Worm (Caenorhabditis elegans): ENCODE data around the gene gad-3.
A peak's percentile ranks its signal among the peaks of the same experiment; 100 is the strongest.

gad-3 gene

DNA sequence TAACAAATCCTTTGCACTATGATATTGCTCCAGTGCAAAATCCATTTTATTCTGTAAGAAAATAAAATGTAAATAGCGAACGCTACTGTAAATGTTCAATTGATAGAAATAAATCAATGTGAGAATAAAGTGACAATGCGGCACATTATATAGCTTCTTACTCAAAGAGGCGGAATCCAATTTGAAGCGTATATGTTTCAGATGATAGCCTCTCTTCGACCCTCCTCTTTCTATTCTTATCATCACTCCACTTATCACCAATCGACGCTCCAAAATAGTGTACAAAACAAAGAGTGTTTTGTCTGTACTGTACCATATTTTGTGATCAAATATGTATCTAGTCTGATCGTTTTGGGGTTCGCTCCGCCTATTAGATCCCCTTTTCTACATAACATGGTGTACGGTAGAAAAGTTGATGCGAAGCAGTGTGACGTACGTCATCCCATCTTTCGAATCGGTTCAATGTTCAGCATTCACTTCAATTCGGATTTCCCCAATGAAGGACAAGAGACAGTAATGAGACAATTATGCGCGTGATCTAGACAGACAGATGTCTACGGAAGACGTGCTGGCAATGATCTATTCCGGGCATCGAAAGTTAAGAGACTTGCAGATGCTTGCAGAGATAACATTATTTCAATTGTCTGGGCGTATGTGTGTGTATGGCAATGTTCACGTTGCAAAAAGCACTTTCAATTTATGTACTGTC, 25.8 kb downstream of the gad-3 start, which contains the start of gene spl-2:
spl-2 (minus strand) TSS at position 51 of the 709 bp plus-strand sequence.
- TF ChIP-seq elt-1 (tag; optimal IDR thresholded peaks at IDR 0.05; ENCODE audit: borderline replicate concordance, insufficient read depth), result peak; percentile 72
- no peak for TF ChIP-seq sem-2 (GFP tag; optimal IDR thresholded peaks at IDR 0.05)

DNA sequence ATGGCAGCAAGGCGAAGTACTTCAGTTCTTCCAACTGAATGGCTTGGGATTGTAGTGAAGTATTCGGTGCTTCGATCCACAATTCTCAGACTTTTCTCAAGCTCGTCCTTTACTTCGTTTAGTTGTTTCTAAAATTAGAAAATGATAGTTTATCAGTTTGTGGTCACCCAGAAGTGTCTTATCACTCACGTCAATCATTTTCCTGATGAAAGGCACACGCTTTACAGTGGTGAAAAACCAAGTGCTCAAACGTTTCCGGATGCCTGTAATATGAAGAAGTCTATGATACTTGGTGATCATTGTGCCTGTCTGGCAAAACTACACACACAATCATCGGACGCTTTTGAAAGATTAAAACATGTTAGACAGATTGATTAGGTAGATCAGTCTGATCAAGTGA, 26.6 kb downstream of the gad-3 start:
- no peak for TF ChIP-seq lin-32 (GFP tag; optimal IDR thresholded peaks at IDR 0.05)
- no peak for TF ChIP-seq pha-4 (tag; optimal IDR thresholded peaks at IDR 0.05)
- no peak for TF ChIP-seq bed-3 (GFP tag; optimal IDR thresholded peaks at IDR 0.05)
- TF ChIP-seq snpc-4 (tag; optimal IDR thresholded peaks at IDR 0.05), result no peak
- TF ChIP-seq mls-2 (tag; optimal IDR thresholded peaks at IDR 0.05), result no peak
- TF ChIP-seq nhr-28 (tag; optimal IDR thresholded peaks at IDR 0.05), result no peak
- no peak for TF ChIP-seq zip-8 (tag; optimal IDR thresholded peaks at IDR 0.05)
- TF ChIP-seq elt-3 (tag; optimal IDR thresholded peaks at IDR 0.05), result no peak
- TF ChIP-seq lin-13 (tag; optimal IDR thresholded peaks at IDR 0.05), result no peak
- TF ChIP-seq ceh-43 (GFP tag; optimal IDR thresholded peaks at IDR 0.05), result no peak
- no peak for TF ChIP-seq sem-2 (GFP tag; optimal IDR thresholded peaks at IDR 0.05)
- TF ChIP-seq ceh-83 (GFP tag; optimal IDR thresholded peaks at IDR 0.05), result no peak
- no peak for TF ChIP-seq ceh-39 (tag; optimal IDR thresholded peaks at IDR 0.05)
- no peak for TF ChIP-seq lsy-2 (tag; optimal IDR thresholded peaks at IDR 0.05)
- no peak for TF ChIP-seq unc-120 (tag; optimal IDR thresholded peaks at IDR 0.05; ENCODE audit: poor library complexity, severe bottlenecking)
- no peak for TF ChIP-seq unc-62 (GFP tag; optimal IDR thresholded peaks at IDR 0.05)

ce11 chrV:9143896-9144295, 28.9 kb downstream of the gad-3 start:
- TF ChIP-seq M03D4.4 (tag; optimal IDR thresholded peaks at IDR 0.05), result no peak
- no peak for TF ChIP-seq lin-13 (tag; optimal IDR thresholded peaks at IDR 0.05)
- TF ChIP-seq zip-8 (tag; optimal IDR thresholded peaks at IDR 0.05), result no peak
- no peak for TF ChIP-seq sptf-1 (tag; optimal IDR thresholded peaks at IDR 0.05)
- no peak for TF ChIP-seq snpc-4 (tag; optimal IDR thresholded peaks at IDR 0.05)
- no peak for TF ChIP-seq nhr-237 (tag; optimal IDR thresholded peaks at IDR 0.05)
- TF ChIP-seq hlh-1 (tag; optimal IDR thresholded peaks at IDR 0.05), result no peak
- no peak for TF ChIP-seq flh-1 (GFP tag; optimal IDR thresholded peaks at IDR 0.05)
- no peak for TF ChIP-seq nhr-12 (tag; optimal IDR thresholded peaks at IDR 0.05)
- TF ChIP-seq blmp-1 (tag; optimal IDR thresholded peaks at IDR 0.05), result no peak
- no peak for TF ChIP-seq nhr-28 (tag; optimal IDR thresholded peaks at IDR 0.05)
- no peak for TF ChIP-seq elt-1 (tag; optimal IDR thresholded peaks at IDR 0.05; ENCODE audit: borderline replicate concordance, insufficient read depth)
- TF ChIP-seq mab-5 (tag; optimal IDR thresholded peaks at IDR 0.05), result no peak
- TF ChIP-seq lin-32 (GFP tag; optimal IDR thresholded peaks at IDR 0.05), result no peak
- no peak for TF ChIP-seq mep-1 (tag; optimal IDR thresholded peaks at IDR 0.05)
- no peak for TF ChIP-seq unc-39 (tag; optimal IDR thresholded peaks at IDR 0.05)
- no peak for TF ChIP-seq drap-1 (GFP tag; optimal IDR thresholded peaks at IDR 0.05)
- no peak for TF ChIP-seq ces-1 (GFP tag; optimal IDR thresholded peaks at IDR 0.05)

ce11 chrV:9141297-9141696, 31.5 kb downstream of the gad-3 start, which contains the start of gene pitr-3:
TSS of gene pitr-3 (minus strand) at chrV:9141397.
- TF ChIP-seq pha-4 (tag; optimal IDR thresholded peaks at IDR 0.05) (no peak), nhr-28 (tag; optimal IDR thresholded peaks at IDR 0.05) (no peak), flh-1 (GFP tag; optimal IDR thresholded peaks at IDR 0.05) (no peak), drap-1 (GFP tag; optimal IDR thresholded peaks at IDR 0.05) (no peak), mep-1 (tag; optimal IDR thresholded peaks at IDR 0.05) (no peak), sptf-1 (tag; optimal IDR thresholded peaks at IDR 0.05) (no peak), unc-62 (GFP tag; optimal IDR thresholded peaks at IDR 0.05) (no peak), tbx-8 (GFP tag; optimal IDR thresholded peaks at IDR 0.05) (no peak), nhr-12 (tag; optimal IDR thresholded peaks at IDR 0.05) (no peak)

DNA sequence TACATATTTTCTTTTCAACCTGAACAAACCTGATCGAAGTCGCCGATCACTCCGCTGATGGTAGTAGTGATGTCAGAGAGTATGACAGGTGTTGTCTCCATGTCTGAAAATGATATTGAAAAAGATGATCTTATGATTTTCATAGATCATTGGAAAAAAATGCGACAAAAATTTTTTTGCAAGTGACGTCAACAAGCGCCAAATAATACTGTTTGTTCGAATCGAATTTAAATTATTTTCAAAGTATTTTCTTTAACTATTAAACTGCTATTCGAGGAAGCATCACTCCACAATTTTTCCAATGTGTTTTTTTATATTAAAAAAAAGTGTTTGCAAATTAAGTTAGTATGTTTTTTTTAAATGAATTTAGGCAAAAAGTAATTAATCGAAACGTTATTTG, 35.2 kb downstream of the gad-3 start, which contains the start of gene pitr-2:
pitr-2 (minus strand) TSS at position 101 of the 400 bp plus-strand sequence.
- no peak for TF ChIP-seq mls-2 (tag; optimal IDR thresholded peaks at IDR 0.05)
- no peak for TF ChIP-seq blmp-1 (tag; optimal IDR thresholded peaks at IDR 0.05)
- no peak for TF ChIP-seq sem-2 (GFP tag; optimal IDR thresholded peaks at IDR 0.05)
- no peak for TF ChIP-seq cnd-1 (tag; optimal IDR thresholded peaks at IDR 0.05)
- TF ChIP-seq drap-1 (GFP tag; optimal IDR thresholded peaks at IDR 0.05), result no peak
- no peak for TF ChIP-seq lin-32 (GFP tag; optimal IDR thresholded peaks at IDR 0.05)
- no peak for TF ChIP-seq lsy-2 (tag; optimal IDR thresholded peaks at IDR 0.05)
- no peak for TF ChIP-seq lin-13 (tag; optimal IDR thresholded peaks at IDR 0.05)
- TF ChIP-seq nhr-28 (tag; optimal IDR thresholded peaks at IDR 0.05), result no peak
- no peak for TF ChIP-seq ceh-39 (tag; optimal IDR thresholded peaks at IDR 0.05)
- TF ChIP-seq ceh-43 (GFP tag; optimal IDR thresholded peaks at IDR 0.05), result no peak
- TF ChIP-seq mep-1 (tag; optimal IDR thresholded peaks at IDR 0.05), result no peak
